Fruit fly (Drosophila melanogaster): Measurements from ENCODE around the gene CG14073.

The CG14073 gene

dm6 chr3L:18832195-18832594 is 11.7 kb upstream of the CG14073 start:
- TF ChIP-seq pan (optimal IDR thresholded peaks at IDR 0.05) (no peak), CG8478 (optimal IDR thresholded peaks at IDR 0.05) (no peak), EcR (GFP tag; optimal IDR thresholded peaks at IDR 0.05) (no peak), Dll (optimal IDR thresholded peaks at IDR 0.05) (no peak), usp (GFP tag; optimal IDR thresholded peaks at IDR 0.05) (no peak), psq (optimal IDR thresholded peaks at IDR 0.05) (no peak)

dm6 chr3L:18828318-18828717 is 7.8 kb upstream of the CG14073 start:
- TF ChIP-seq Dll (optimal IDR thresholded peaks at IDR 0.05), result no peak
- no peak for TF ChIP-seq psq (optimal IDR thresholded peaks at IDR 0.05)
- no peak for TF ChIP-seq usp (GFP tag; optimal IDR thresholded peaks at IDR 0.05)
- no peak for TF ChIP-seq pan (optimal IDR thresholded peaks at IDR 0.05)
- TF ChIP-seq EcR (GFP tag; optimal IDR thresholded peaks at IDR 0.05), result no peak
- no peak for TF ChIP-seq CG8478 (optimal IDR thresholded peaks at IDR 0.05)

- TF ChIP-seq EcR (GFP tag; optimal IDR thresholded peaks at IDR 0.05), result no peak
- no peak for TF ChIP-seq Dll (optimal IDR thresholded peaks at IDR 0.05)
- TF ChIP-seq CG8478 (optimal IDR thresholded peaks at IDR 0.05), result no peak
- no peak for TF ChIP-seq usp (GFP tag; optimal IDR thresholded peaks at IDR 0.05)
- TF ChIP-seq pan (optimal IDR thresholded peaks at IDR 0.05), result no peak
- no peak for TF ChIP-seq psq (optimal IDR thresholded peaks at IDR 0.05)
These were observed 5.5 kb upstream of the CG14073 start for dm6 chr3L:18825993-18826392.

DNA sequence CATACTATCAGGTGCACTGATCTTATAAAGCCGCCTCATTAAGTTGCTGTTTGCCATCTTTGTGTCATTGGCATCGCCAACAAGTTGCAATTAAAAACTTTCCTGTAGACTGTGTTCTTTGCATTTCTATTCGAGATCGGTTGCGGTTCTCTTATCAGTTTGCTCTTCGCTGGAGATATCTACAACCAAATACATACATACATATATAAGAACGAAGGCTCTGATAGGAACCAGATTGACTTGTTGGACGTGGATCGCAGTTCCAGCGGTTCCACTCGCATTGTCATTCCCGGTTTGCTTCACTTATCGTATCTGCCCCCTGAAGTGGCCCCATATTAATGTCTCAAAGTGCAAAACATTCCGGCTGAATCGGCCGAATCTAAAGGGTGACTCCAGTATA is 4.4 kb upstream of the CG14073 start:
- TF ChIP-seq Dll (optimal IDR thresholded peaks at IDR 0.05) (no peak), EcR (GFP tag; optimal IDR thresholded peaks at IDR 0.05) (no peak), usp (GFP tag; optimal IDR thresholded peaks at IDR 0.05) (no peak), pan (optimal IDR thresholded peaks at IDR 0.05) (no peak), CG8478 (optimal IDR thresholded peaks at IDR 0.05) (no peak), psq (optimal IDR thresholded peaks at IDR 0.05) (no peak)

DNA sequence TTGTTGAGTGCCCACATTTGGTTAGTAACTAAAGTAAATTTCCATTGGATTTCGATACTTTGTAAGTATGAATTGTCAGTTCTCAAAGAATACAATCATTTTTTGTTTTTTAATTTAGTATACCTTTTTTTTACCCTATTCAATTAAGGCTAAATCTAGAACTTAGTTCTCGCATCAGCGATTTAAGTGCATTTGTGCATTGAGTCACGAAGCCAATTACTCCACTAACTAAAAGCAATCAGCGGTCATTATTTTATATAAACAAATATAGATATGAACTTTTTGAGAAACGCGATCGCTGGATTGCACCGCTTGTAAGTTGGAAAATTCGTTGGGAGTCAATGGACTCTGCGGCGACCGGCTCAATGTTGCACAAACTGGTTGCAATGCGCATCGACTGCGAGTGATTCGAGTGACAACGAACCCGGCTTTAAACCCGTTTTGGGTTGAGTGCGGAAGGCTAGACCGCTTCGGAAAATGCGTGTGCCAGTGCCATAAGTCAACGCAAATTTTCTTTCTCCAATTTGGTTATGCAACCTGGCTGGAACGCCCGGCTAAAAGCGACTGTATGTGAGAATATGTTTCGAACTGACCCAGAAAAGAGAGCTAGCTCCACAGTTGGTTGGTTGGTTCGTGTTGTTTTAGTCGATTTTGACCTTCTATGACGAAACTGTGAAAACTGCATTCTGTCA is 3.5 kb upstream of the CG14073 start:
- TF ChIP-seq usp (GFP tag; optimal IDR thresholded peaks at IDR 0.05), result no peak
- peak; percentile 15 to 85 for TF ChIP-seq EcR (GFP tag; optimal IDR thresholded peaks at IDR 0.05)
- TF ChIP-seq CG8478 (optimal IDR thresholded peaks at IDR 0.05), result no peak
- no peak for TF ChIP-seq pan (optimal IDR thresholded peaks at IDR 0.05)
- no peak for TF ChIP-seq Dll (optimal IDR thresholded peaks at IDR 0.05)
- no peak for TF ChIP-seq psq (optimal IDR thresholded peaks at IDR 0.05)

DNA sequence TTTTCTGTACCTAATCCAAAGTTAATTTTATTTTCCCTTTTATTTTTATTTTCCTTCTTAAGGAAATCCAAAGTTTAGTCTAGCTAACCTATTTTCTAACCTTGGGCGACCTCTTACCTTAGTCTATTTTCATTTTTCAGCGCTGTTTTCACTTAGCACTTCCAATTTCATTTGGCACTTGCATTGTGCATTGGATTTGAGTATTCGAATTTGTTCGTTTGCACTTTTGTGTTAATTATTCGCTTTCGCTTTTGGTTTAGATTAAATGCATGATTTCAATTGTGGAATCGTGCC is 2.7 kb upstream of the CG14073 start:
- TF ChIP-seq Dll (optimal IDR thresholded peaks at IDR 0.05) (no peak), CG8478 (optimal IDR thresholded peaks at IDR 0.05) (no peak), psq (optimal IDR thresholded peaks at IDR 0.05) (no peak), usp (GFP tag; optimal IDR thresholded peaks at IDR 0.05) (no peak), EcR (GFP tag; optimal IDR thresholded peaks at IDR 0.05) (no peak), pan (optimal IDR thresholded peaks at IDR 0.05) (no peak)

- no peak for TF ChIP-seq EcR (GFP tag; optimal IDR thresholded peaks at IDR 0.05)
- no peak for TF ChIP-seq psq (optimal IDR thresholded peaks at IDR 0.05)
- no peak for TF ChIP-seq usp (GFP tag; optimal IDR thresholded peaks at IDR 0.05)
- no peak for TF ChIP-seq Dll (optimal IDR thresholded peaks at IDR 0.05)
- TF ChIP-seq pan (optimal IDR thresholded peaks at IDR 0.05), result no peak
- TF ChIP-seq CG8478 (optimal IDR thresholded peaks at IDR 0.05), result no peak
These were observed 2.2 kb upstream of the CG14073 start, which contains the start of gene Cat for dm6 chr3L:18822450-18823220. Cat (plus strand) TSS chr3L:18822604.

- TF ChIP-seq CG8478 (optimal IDR thresholded peaks at IDR 0.05), result no peak
- no peak for TF ChIP-seq EcR (GFP tag; optimal IDR thresholded peaks at IDR 0.05)
- no peak for TF ChIP-seq psq (optimal IDR thresholded peaks at IDR 0.05)
- TF ChIP-seq Dll (optimal IDR thresholded peaks at IDR 0.05), result no peak
- no peak for TF ChIP-seq pan (optimal IDR thresholded peaks at IDR 0.05)
- no peak for TF ChIP-seq usp (GFP tag; optimal IDR thresholded peaks at IDR 0.05)
These were observed 1.6 kb upstream of the CG14073 start for dm6 chr3L:18822049-18822448.

DNA sequence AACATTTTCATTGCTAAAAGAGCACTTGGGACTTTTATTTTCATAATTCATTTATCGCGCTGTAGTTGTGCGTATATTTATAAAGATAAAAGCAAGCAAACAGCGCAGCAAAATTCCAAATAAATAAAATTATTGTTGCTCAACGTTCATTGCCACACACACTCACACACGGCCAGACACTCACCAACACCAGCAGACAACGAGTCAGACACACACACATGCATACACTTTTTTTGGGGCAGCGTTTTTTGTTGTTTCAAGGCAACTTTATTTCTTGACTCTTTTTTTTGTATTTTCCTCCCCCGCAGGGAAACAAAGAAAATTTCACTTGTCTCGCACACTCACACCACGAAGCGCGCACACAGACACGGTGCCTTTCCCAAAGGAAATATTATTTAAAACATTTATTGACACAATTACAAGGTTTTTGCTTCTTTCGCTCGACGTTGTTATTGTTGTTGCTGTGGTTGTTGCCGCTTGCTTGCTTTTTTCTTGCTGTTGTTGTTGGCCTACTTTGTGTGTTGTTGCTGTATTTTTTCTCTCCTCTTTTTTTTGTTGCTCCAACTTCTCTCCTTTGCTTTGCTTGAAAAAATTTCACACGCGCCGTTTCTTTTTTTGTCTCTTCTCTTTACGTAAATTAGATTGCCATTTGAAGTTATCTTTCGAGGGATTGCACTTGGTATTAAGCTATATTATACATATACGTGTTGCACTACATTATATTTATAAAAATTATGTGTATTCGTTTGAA is 413 bp downstream of the CG14073 start:
- TF ChIP-seq EcR (GFP tag; optimal IDR thresholded peaks at IDR 0.05) (peak in 1 of 2 experiments; percentile 6), Dll (optimal IDR thresholded peaks at IDR 0.05) (no peak), usp (GFP tag; optimal IDR thresholded peaks at IDR 0.05) (no peak), CG8478 (optimal IDR thresholded peaks at IDR 0.05) (no peak), psq (optimal IDR thresholded peaks at IDR 0.05) (no peak), pan (optimal IDR thresholded peaks at IDR 0.05) (no peak)

- no peak for TF ChIP-seq Dll (optimal IDR thresholded peaks at IDR 0.05)
- no peak for TF ChIP-seq psq (optimal IDR thresholded peaks at IDR 0.05)
- TF ChIP-seq CG8478 (optimal IDR thresholded peaks at IDR 0.05), result no peak
- TF ChIP-seq EcR (GFP tag; optimal IDR thresholded peaks at IDR 0.05), result no peak
- no peak for TF ChIP-seq usp (GFP tag; optimal IDR thresholded peaks at IDR 0.05)
- TF ChIP-seq pan (optimal IDR thresholded peaks at IDR 0.05), result no peak
These were observed 1.1 kb downstream of the CG14073 start for dm6 chr3L:18819262-18819886.

DNA sequence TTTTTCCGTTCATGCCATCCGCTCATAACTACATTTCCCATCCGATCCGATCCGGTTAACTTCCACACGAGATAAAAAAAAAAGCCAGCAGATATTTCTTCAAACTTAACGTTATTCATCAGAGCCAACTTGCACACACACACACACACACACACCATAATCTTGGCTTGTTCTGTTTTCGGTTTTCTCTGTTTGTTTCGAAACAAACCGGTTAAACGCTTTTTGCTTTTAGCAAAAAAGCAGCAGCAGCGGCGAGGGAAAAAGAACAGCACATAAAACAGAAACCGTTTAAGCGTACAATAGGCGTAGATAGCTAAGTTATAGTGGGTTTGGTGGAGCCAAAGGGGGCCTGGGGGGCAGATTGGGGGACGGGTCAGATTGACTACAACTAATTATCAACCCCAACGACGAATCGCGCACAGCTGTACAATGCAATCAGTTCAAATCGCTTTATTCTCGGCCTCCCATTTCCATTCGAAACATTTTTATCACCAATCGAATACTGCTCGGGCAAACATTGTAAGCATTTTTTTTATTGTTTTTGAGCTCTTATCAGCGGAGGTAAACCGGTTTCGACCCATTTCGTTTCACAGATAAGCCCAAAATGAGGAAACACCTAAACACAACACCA is 3.1 kb downstream of the CG14073 start:
- TF ChIP-seq usp (GFP tag; optimal IDR thresholded peaks at IDR 0.05) (no peak), CG8478 (optimal IDR thresholded peaks at IDR 0.05) (no peak)

Data from whole organism.